Fruit fly (Drosophila melanogaster): ENCODE data around the gene CG15535.

CG15535 gene

DNA sequence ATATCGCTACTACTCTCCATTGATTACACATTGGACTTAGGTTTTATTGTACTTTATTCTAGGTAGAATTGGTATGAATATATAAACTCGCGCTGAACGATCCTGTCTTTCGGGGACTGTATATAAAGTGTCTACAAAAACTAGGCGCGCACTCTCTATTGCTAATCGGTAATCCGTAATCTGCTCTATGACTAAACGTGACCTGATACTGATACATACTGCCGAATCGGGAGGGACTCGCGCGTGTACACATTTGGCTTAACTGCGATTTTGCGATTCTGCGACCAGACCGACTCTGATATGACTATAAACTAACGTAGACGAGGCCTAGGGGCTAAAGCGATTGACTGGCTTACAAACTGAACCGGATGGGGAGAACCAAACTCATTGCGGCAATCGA lies 1.9 kb upstream of the CG15535 start:
- no peak for TF ChIP-seq h (optimal IDR thresholded peaks at IDR 0.05)
- no peak for TF ChIP-seq psq (optimal IDR thresholded peaks at IDR 0.05)
- TF ChIP-seq insv (optimal IDR thresholded peaks at IDR 0.05), result no peak
- no peak for TF ChIP-seq Myc (optimal IDR thresholded peaks at IDR 0.05)
- no peak for TF ChIP-seq ttk (optimal IDR thresholded peaks at IDR 0.05)
- TF ChIP-seq Sin3A (optimal IDR thresholded peaks at IDR 0.05), result no peak

- TF ChIP-seq Myc (optimal IDR thresholded peaks at IDR 0.05) (no peak), psq (optimal IDR thresholded peaks at IDR 0.05) (no peak), ttk (optimal IDR thresholded peaks at IDR 0.05) (no peak), h (optimal IDR thresholded peaks at IDR 0.05) (no peak), Sin3A (optimal IDR thresholded peaks at IDR 0.05) (no peak), insv (optimal IDR thresholded peaks at IDR 0.05) (no peak)
Measured at dm6 chr3R:30424993-30425392, 1.3 kb upstream of the CG15535 start, which contains the start of gene CG15536. Gene CG15536 (minus strand): TSS chr3R:30425162.

- no peak for TF ChIP-seq Sin3A (optimal IDR thresholded peaks at IDR 0.05)
- no peak for TF ChIP-seq h (optimal IDR thresholded peaks at IDR 0.05)
- TF ChIP-seq psq (optimal IDR thresholded peaks at IDR 0.05), result no peak
- TF ChIP-seq ttk (optimal IDR thresholded peaks at IDR 0.05), result no peak
- TF ChIP-seq Myc (optimal IDR thresholded peaks at IDR 0.05), result no peak
- TF ChIP-seq insv (optimal IDR thresholded peaks at IDR 0.05), result no peak
Measured at dm6 chr3R:30422871-30423270, 858 bp downstream of the CG15535 start, which contains the start of the genes CG2217 and CG42740. Gene CG2217 (minus strand): TSS chr3R:30422971. Gene CG42740 (minus strand): TSS chr3R:30422971.

dm6 chr3R:30419216-30419615 lies 4.5 kb downstream of the CG15535 start:
- TF ChIP-seq psq (optimal IDR thresholded peaks at IDR 0.05) (no peak), h (optimal IDR thresholded peaks at IDR 0.05) (no peak), insv (optimal IDR thresholded peaks at IDR 0.05) (no peak), Sin3A (optimal IDR thresholded peaks at IDR 0.05) (no peak), ttk (optimal IDR thresholded peaks at IDR 0.05) (no peak), Myc (optimal IDR thresholded peaks at IDR 0.05) (no peak)

dm6 chr3R:30416765-30417274 lies 6.9 kb downstream of the CG15535 start:
- TF ChIP-seq Sin3A (optimal IDR thresholded peaks at IDR 0.05) (no peak), Myc (optimal IDR thresholded peaks at IDR 0.05) (no peak), insv (optimal IDR thresholded peaks at IDR 0.05) (no peak), psq (optimal IDR thresholded peaks at IDR 0.05) (no peak), ttk (optimal IDR thresholded peaks at IDR 0.05) (no peak), h (optimal IDR thresholded peaks at IDR 0.05) (no peak)

- TF ChIP-seq ttk (optimal IDR thresholded peaks at IDR 0.05) (no peak), Myc (optimal IDR thresholded peaks at IDR 0.05) (no peak)
Measured at dm6 chr3R:30413795-30414194, 9.9 kb downstream of the CG15535 start.

dm6 chr3R:30406482-30406881 lies 17.2 kb downstream of the CG15535 start:
- no peak for TF ChIP-seq psq (optimal IDR thresholded peaks at IDR 0.05)
- TF ChIP-seq ttk (optimal IDR thresholded peaks at IDR 0.05), result no peak

DNA sequence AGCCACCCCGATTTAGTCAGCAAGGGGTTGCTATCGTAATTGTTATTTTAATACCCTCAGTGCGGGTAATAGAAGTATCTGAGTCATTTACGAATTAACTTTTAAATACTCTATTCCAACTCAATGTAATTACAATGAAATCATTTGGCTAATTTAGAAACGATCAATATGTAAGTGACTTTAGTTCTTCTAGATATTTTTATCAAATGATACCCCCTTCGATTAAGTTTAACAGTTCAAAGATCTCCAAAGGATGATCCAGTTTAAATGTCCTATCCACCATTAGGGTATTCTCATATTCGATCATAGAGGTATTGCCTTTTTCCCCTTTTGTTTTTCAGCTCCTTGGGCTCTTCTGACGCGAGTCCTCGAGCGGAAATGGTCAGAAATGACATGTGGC lies 29.8 kb downstream of the CG15535 start:
- TF ChIP-seq ttk (optimal IDR thresholded peaks at IDR 0.05), result no peak
- no peak for TF ChIP-seq psq (optimal IDR thresholded peaks at IDR 0.05)
- no peak for TF ChIP-seq h (optimal IDR thresholded peaks at IDR 0.05)
- no peak for TF ChIP-seq insv (optimal IDR thresholded peaks at IDR 0.05)
- no peak for TF ChIP-seq Myc (optimal IDR thresholded peaks at IDR 0.05)
- no peak for TF ChIP-seq Sin3A (optimal IDR thresholded peaks at IDR 0.05)

DNA sequence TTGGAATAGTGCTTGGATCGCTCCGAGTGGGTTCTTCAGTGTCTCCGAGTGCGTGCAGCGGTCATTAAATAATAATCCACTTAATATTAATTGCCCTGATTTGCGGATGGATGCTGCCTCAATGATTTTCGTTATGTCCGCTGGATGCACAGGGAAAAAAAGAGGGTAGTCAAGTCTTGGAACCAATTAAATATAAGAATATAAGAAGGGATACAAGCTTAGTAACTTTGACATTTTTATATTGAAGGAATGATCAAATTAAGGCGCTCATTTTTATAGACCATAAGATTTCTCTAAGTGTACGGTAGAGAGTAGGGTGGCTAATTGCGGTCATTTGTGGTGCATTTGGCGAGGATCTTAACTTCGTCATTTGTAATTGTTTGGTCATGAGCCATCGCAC lies 31.8 kb downstream of the CG15535 start:
- TF ChIP-seq h (optimal IDR thresholded peaks at IDR 0.05), result no peak

DNA sequence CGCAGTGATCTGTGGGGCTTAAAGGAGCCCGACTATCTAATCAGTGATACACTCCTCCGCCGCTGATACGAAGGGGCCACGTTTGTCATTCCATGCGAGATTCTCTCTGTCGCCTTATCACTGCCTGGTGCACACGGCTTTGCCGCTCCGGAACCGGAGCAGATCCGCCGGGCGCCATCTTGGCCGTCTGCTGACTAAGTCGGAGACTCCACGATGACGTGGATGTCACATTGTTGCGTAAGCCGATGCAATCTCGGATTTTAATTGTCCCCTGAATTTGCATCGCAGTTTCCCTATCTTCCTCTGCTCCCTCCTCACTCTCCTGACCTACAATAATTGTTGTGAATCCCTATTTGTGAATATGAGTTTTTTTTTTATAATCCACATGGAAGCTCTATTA lies 32.6 kb downstream of the CG15535 start:
- TF ChIP-seq Myc (optimal IDR thresholded peaks at IDR 0.05) (no peak), h (optimal IDR thresholded peaks at IDR 0.05) (no peak), Sin3A (optimal IDR thresholded peaks at IDR 0.05) (no peak), insv (optimal IDR thresholded peaks at IDR 0.05) (no peak)

DNA sequence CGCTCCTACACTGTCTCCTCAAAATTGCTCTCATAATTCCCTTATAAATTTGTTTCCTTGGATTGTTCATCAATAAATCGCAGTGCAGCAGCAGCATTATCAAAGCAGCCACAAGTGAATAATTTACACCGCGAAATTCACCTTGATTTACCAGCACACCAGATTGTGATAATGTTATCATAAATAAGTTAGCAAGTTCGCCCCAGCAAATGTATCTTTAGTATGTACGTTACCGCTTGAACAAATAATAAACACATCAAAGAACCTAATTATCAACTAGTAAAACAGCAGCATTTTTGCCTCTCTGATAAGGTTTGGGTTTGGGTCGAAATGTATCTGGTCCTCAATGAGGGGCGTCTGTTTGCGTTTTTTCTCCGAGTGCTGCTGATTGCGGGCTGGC lies 33.4 kb downstream of the CG15535 start:
- TF ChIP-seq insv (optimal IDR thresholded peaks at IDR 0.05), result no peak
- no peak for TF ChIP-seq Myc (optimal IDR thresholded peaks at IDR 0.05)
- no peak for TF ChIP-seq Sin3A (optimal IDR thresholded peaks at IDR 0.05)

dm6 chr3R:30389096-30389495 lies 34.6 kb downstream of the CG15535 start:
- TF ChIP-seq h (optimal IDR thresholded peaks at IDR 0.05) (no peak), psq (optimal IDR thresholded peaks at IDR 0.05) (no peak), Myc (optimal IDR thresholded peaks at IDR 0.05) (no peak), Sin3A (optimal IDR thresholded peaks at IDR 0.05) (no peak), ttk (optimal IDR thresholded peaks at IDR 0.05) (no peak), insv (optimal IDR thresholded peaks at IDR 0.05) (no peak)

DNA sequence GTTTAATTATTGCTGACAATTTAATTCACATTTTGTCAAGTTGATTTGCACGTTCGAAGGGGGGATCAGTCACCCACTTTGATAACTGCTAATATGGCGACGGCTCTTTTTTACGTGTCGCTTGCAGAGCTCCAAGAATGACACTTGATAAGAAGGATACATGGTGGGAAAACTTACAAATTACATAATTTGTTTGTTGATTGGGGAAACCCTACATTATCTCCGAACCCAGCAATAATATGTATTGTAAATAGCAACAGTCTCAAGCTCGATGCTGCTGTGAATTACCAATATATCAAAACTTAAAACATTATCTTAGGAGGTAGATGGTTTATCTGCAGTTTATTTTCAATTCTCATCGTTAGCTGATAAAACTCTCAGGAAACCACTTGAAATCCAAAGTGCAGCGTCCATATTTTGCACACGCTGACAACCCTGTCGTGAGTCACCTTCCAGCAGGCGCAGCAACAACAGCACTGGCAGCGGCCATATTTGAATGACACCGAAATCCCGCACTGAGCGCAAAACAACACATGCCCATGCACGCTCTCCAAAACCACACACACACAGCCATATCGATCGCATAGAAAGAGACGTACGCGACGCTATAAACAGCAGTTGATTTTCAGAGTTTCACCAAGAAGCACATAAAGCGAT lies 35.4 kb downstream of the CG15535 start:
- no peak for TF ChIP-seq insv (optimal IDR thresholded peaks at IDR 0.05)
- no peak for TF ChIP-seq psq (optimal IDR thresholded peaks at IDR 0.05)
